Fruit fly (Drosophila melanogaster) whole organism, embryonic: ENCODE results near the gene Alp9.
A peak's percentile ranks its signal among the peaks of the same experiment; 100 is the strongest.

Experiments
- Abd-B ChIP-seq: fragments of 200-800 bp; sonication (Bioruptor generic); optimal IDR thresholded peaks from 2 replicates; lab custom pipeline; 2018; ENCODE audit warnings: missing biosample characterization, mild to moderate bottlenecking, missing genetic modification characterization, moderate library complexity
- Adf1 ChIP-seq: fragments of 200-800 bp; sonication (Bioruptor generic); IDR thresholded peaks from 2 replicates; pipeline ENCODE4 v1.3.6; 2022; ENCODE audit warnings: missing biosample characterization, missing genetic modification characterization
- Atf6 ChIP-seq: fragments of 200-800 bp; sonication (Bioruptor generic); IDR thresholded peaks from 2 replicates; pipeline ENCODE4 v1.3.6; 2022; ENCODE audit warnings: missing biosample characterization, missing genetic modification characterization
- CG11695 ChIP-seq: fragments of 200-800 bp; sonication (Bioruptor generic); IDR thresholded peaks from 3 replicates; pipeline ENCODE4 v1.3.6; 2022; ENCODE audit warnings: missing biosample characterization, missing genetic modification characterization
- CG12104 ChIP-seq: fragments of 200-800 bp; sonication (Bioruptor generic); optimal IDR thresholded peaks from 3 replicates; lab custom pipeline; 2016; ENCODE audit warnings: missing biosample characterization, missing genetic modification characterization
- CG12236 ChIP-seq: fragments of 200-800 bp; sonication (Bioruptor generic); optimal IDR thresholded peaks from 2 replicates; lab custom pipeline; 2016; ENCODE audit warnings: missing biosample characterization, missing genetic modification characterization
- CG12299 ChIP-seq: fragments of 200-800 bp; sonication (Bioruptor generic); optimal IDR thresholded peaks from 2 replicates; lab custom pipeline; 2018; ENCODE audit warnings: missing biosample characterization, mild to moderate bottlenecking, missing genetic modification characterization
- CG14050 ChIP-seq: fragments of 200-800 bp; sonication (Bioruptor generic); IDR thresholded peaks from 3 replicates; pipeline ENCODE4 v1.3.6; 2022; ENCODE audit warnings: missing biosample characterization, missing genetic modification characterization
- CG15514 ChIP-seq: fragments of 200-800 bp; sonication (Bioruptor generic); optimal IDR thresholded peaks from 3 replicates; lab custom pipeline; 2017; ENCODE audit warnings: missing biosample characterization, missing genetic modification characterization, mild to moderate bottlenecking, moderate library complexity, missing genetic modification reagents
- CG1602 ChIP-seq: fragments of 200-800 bp; sonication (Bioruptor generic); optimal IDR thresholded peaks from 3 replicates; lab custom pipeline; 2016; ENCODE audit warnings: missing biosample characterization, missing genetic modification characterization
- CG1603 ChIP-seq: fragments of 200-800 bp; sonication (Bioruptor generic); optimal IDR thresholded peaks from 2 replicates; lab custom pipeline; 2019; ENCODE audit warnings: missing biosample characterization, mild to moderate bottlenecking, missing genetic modification characterization, moderate library complexity
- CG1792 ChIP-seq: fragments of 200-800 bp; sonication (Bioruptor generic); optimal IDR thresholded peaks from 2 replicates; lab custom pipeline; 2016; ENCODE audit warnings: missing biosample characterization, missing genetic modification characterization
- CG31388 ChIP-seq: fragments of 200-800 bp; sonication (Bioruptor generic); optimal IDR thresholded peaks from 2 replicates; lab custom pipeline; 2016; ENCODE audit warnings: missing biosample characterization, missing genetic modification characterization
- CG3163 ChIP-seq: fragments of 200-800 bp; sonication (Bioruptor generic); optimal IDR thresholded peaks from 3 replicates; lab custom pipeline; 2016; ENCODE audit warnings: missing biosample characterization, missing genetic modification characterization
- CG3726 ChIP-seq: fragments of 200-800 bp; sonication (Bioruptor generic); IDR thresholded peaks from 3 replicates; pipeline ENCODE4, ENCODE4 v1.3.6; 2022; ENCODE audit warnings: missing biosample characterization, missing genetic modification characterization
- CG4424 ChIP-seq: fragments of 200-800 bp; sonication (Bioruptor generic); optimal IDR thresholded peaks from 3 replicates; lab custom pipeline; 2016; ENCODE audit warnings: missing biosample characterization, missing genetic modification characterization
- CG5953 ChIP-seq: fragments of 200-800 bp; sonication (Bioruptor generic); IDR thresholded peaks from 2 replicates; pipeline ENCODE4 v1.3.6; 2022; ENCODE audit warnings: missing biosample characterization, missing genetic modification characterization
- CG7372 ChIP-seq: fragments of 200-800 bp; sonication (Bioruptor generic); IDR thresholded peaks from 2 replicates; pipeline ENCODE4 v1.3.6; 2022; ENCODE audit warnings: missing biosample characterization, missing genetic modification characterization
- CG7745 ChIP-seq: fragments of 200-800 bp; sonication (Bioruptor generic); optimal IDR thresholded peaks from 2 replicates; lab custom pipeline; 2018; ENCODE audit warnings: missing biosample characterization, mild to moderate bottlenecking, missing genetic modification characterization, moderate library complexity
- CG8089 ChIP-seq: fragments of 200-800 bp; sonication (Bioruptor generic); optimal IDR thresholded peaks from 3 replicates; lab custom pipeline; 2016; ENCODE audit warnings: missing biosample characterization, missing genetic modification characterization
- Dad ChIP-seq: fragments of 200-800 bp; sonication (Bioruptor generic); optimal IDR thresholded peaks from 3 replicates; lab custom pipeline; 2016; ENCODE audit warnings: missing biosample characterization, missing genetic modification characterization
- Deaf1 ChIP-seq: fragments of 200-800 bp; optimal IDR thresholded peaks from 3 replicates; lab custom pipeline; 2019; ENCODE audit warnings: missing biosample characterization, mild to moderate bottlenecking, missing genetic modification characterization, moderate library complexity
- Fer3 ChIP-seq: fragments of 200-800 bp; sonication (Bioruptor generic); optimal IDR thresholded peaks from 2 replicates; lab custom pipeline; 2018; ENCODE audit warnings: missing biosample characterization, mild to moderate bottlenecking, missing genetic modification characterization, moderate library complexity
- Mad ChIP-seq: fragments of 200-800 bp; sonication (Bioruptor generic); optimal IDR thresholded peaks from 2 replicates; lab custom pipeline; 2016; ENCODE audit warnings: missing biosample characterization, missing genetic modification characterization
- Neu2 ChIP-seq: fragments of 200-800 bp; sonication (Bioruptor generic); optimal IDR thresholded peaks from 3 replicates; lab custom pipeline; 2016; ENCODE audit warnings: missing biosample characterization, missing genetic modification characterization, borderline replicate concordance
- Rx ChIP-seq: fragments of 200-800 bp; sonication (Bioruptor generic); IDR thresholded peaks from 2 replicates; pipeline ENCODE4 v1.3.6; 2022; ENCODE audit warnings: missing biosample characterization, missing genetic modification characterization
- TFAM ChIP-seq: fragments of 200-800 bp; sonication (Bioruptor generic); optimal IDR thresholded peaks from 2 replicates; lab custom pipeline; 2017; ENCODE audit warnings: missing biosample characterization, missing genetic modification characterization, inconsistent platforms
- crol ChIP-seq: fragments of 200-800 bp; sonication (Bioruptor generic); IDR thresholded peaks from 2 replicates; pipeline ENCODE4 v1.3.6; 2022; ENCODE audit warnings: missing biosample characterization, missing genetic modification characterization
- dati ChIP-seq: fragments of 200-800 bp; sonication (Bioruptor generic); IDR thresholded peaks from 2 replicates; pipeline ENCODE4 v1.3.6; 2022; ENCODE audit warnings: missing biosample characterization, missing genetic modification characterization
- esg ChIP-seq: fragments of 200-800 bp; sonication (Bioruptor generic); conservative IDR thresholded peaks from 2 replicates; pipeline ENCODE4 v1.3.6; 2022; ENCODE audit warnings: missing biosample characterization, missing genetic modification characterization
- fu2 ChIP-seq: fragments of 200-800 bp; sonication (Bioruptor generic); optimal IDR thresholded peaks from 2 replicates; lab custom pipeline; 2016; ENCODE audit warnings: missing biosample characterization, missing genetic modification characterization
- grau ChIP-seq: fragments of 200-800 bp; optimal IDR thresholded peaks from 3 replicates; lab custom pipeline; 2019; ENCODE audit warnings: missing biosample characterization, mild to moderate bottlenecking, missing genetic modification characterization, moderate library complexity
- ind ChIP-seq: fragments of 200-800 bp; sonication (Bioruptor generic); optimal IDR thresholded peaks from 3 replicates; lab custom pipeline; 2016; ENCODE audit warnings: missing biosample characterization, missing genetic modification characterization
- jumu ChIP-seq: fragments of 200-800 bp; sonication (Bioruptor generic); optimal IDR thresholded peaks from 3 replicates; lab custom pipeline; 2016; ENCODE audit warnings: missing biosample characterization, missing genetic modification characterization
- kah ChIP-seq: fragments of 200-800 bp; sonication (Bioruptor generic); optimal IDR thresholded peaks from 2 replicates; lab custom pipeline; 2018; ENCODE audit warnings: missing biosample characterization, mild to moderate bottlenecking, missing genetic modification characterization
- lab ChIP-seq: fragments of 200-800 bp; sonication (Bioruptor generic); optimal IDR thresholded peaks from 3 replicates; lab custom pipeline; 2017; ENCODE audit warnings: missing biosample characterization, missing genetic modification characterization, mild to moderate bottlenecking, moderate library complexity, missing genetic modification reagents
- mld ChIP-seq: fragments of 200-800 bp; sonication (Bioruptor generic); IDR thresholded peaks from 3 replicates; pipeline ENCODE4 v1.3.6; 2022; ENCODE audit warnings: missing biosample characterization, missing genetic modification characterization; ENCODE audit not compliant: partially characterized antibody
- nerfin-2 ChIP-seq: fragments of 200-800 bp; sonication (Bioruptor generic); IDR thresholded peaks from 2 replicates; pipeline ENCODE4 v1.3.6; 2022; ENCODE audit warnings: missing biosample characterization, missing genetic modification characterization; ENCODE audit not compliant: partially characterized antibody
- pan ChIP-seq, 4 experiments: fragments of >200 bp in 3 of 4; fragments of 200-800 bp in 1 of 4; sonication (Bioruptor generic) in 1 of 4; optimal IDR thresholded peaks in 3 of 4; IDR thresholded peaks in 1 of 4; 2 replicates each; pipeline versions ENCODE4 v1.3.6 to Lab custom; 2017 to 2022; ENCODE audit warnings: missing biosample characterization in 2 of 4, missing genetic modification characterization in 2 of 4, mixed read lengths in 1 of 4
- prd ChIP-seq, 3 experiments: fragments of >200 bp in 2 of 3; fragments of 200-800 bp in 1 of 3; sonication (Bioruptor generic) in 1 of 3; optimal IDR thresholded peaks in 2 of 3; IDR thresholded peaks in 1 of 3; 2 replicates in 2 of 3; 3 replicates in 1 of 3; pipeline versions ENCODE4 v1.3.6 to Lab custom; 2017 to 2022; ENCODE audit warnings: missing biosample characterization in 1 of 3, missing genetic modification characterization in 1 of 3
- sens ChIP-seq: fragments of 200-800 bp; sonication (Bioruptor generic); peaks from one replicate; lab custom pipeline; 2016; ENCODE audit warnings: missing biosample characterization, missing genetic modification characterization
- sens-2 ChIP-seq: fragments of 200-800 bp; sonication (Bioruptor generic); IDR thresholded peaks from 2 replicates; pipeline ENCODE4 v1.3.6; 2022; ENCODE audit warnings: missing biosample characterization, missing genetic modification characterization
- sqz ChIP-seq: fragments of 200-800 bp; sonication (Bioruptor generic); optimal IDR thresholded peaks from 3 replicates; lab custom pipeline; 2018; ENCODE audit warnings: missing biosample characterization, mild to moderate bottlenecking, missing genetic modification characterization
- tll ChIP-seq, 2 experiments: fragments of 200-800 bp in 1 of 2; fragments of >200 bp in 1 of 2; sonication (Bioruptor generic) in 1 of 2; optimal IDR thresholded peaks; 2 replicates each; lab custom pipeline; 2017 to 2019; ENCODE audit warnings: missing biosample characterization in 2 of 2, missing genetic modification characterization in 2 of 2, mild to moderate bottlenecking in 1 of 2, moderate library complexity in 1 of 2
- z ChIP-seq: fragments of 200-800 bp; sonication (Bioruptor generic); IDR thresholded peaks from 3 replicates; pipeline ENCODE4 v1.3.6; 2022; ENCODE audit warnings: missing biosample characterization, missing genetic modification characterization
- zen2 ChIP-seq: fragments of 200-800 bp; sonication (Bioruptor generic); IDR thresholded peaks from 3 replicates; pipeline ENCODE4 v1.3.6; 2022; ENCODE audit warnings: missing biosample characterization, missing genetic modification characterization; ENCODE audit not compliant: partially characterized antibody
- zf30C ChIP-seq: fragments of 200-800 bp; sonication (Bioruptor generic); optimal IDR thresholded peaks from 3 replicates; lab custom pipeline; 2018; ENCODE audit warnings: missing biosample characterization, mild to moderate bottlenecking, missing genetic modification characterization

Alp9 gene

DNA sequence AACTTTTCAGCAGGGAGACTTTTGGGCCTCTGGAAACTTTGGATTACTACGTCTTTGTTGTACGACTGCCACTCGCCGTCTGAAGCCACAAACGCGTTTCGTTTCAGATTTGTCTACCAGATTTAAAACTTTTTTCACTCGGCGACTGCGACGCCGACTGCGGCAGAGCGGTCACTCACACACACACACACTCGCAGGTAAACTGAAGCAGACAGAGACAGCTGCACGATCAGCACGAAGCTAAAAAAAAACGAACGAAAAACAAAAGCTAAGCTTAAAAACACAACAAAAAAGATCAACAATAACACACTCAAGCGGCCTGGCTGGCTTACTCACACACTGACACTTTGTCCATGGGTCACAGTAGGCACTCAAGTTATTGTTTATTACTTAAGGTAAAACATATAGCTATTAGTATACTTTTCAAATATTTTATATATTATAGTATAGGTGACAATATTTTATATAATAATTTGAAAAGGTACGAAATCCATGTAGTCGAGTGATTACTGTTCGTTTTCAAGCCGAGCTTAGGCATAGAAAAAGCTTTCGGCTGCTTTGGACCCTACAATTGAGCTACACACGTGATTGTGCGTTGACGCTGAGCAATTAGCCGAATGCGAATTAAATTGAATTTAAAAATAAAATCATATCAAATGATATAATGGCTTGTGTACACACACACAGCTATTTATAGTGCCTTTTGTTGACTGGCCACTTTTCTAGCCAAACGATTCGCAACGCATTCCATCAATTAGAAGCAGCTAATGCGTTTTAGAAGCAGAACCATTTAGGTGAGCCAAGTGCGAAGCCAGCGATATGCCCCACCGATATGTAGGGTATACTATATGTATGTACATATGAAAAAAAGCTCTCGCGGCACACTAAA lies 17.8 kb upstream of the Alp9 start, which contains the start of gene Msr-110:
Msr-110 (minus strand) TSS at position 99 of the 889 bp plus-strand sequence.
- no peak for TF ChIP-seq TFAM (GFP tag; lab: Kevin White, UChicago)
- TF ChIP-seq Abd-B (GFP tag; lab: Kevin White, UChicago) = peak; percentile 91
- no peak for TF ChIP-seq crol (GFP tag; lab: Robert Waterston, UW)
- TF ChIP-seq CG3163 = peak; percentile 49
- peak; percentile 71 for TF ChIP-seq CG12104
- TF ChIP-seq Adf1 (GFP tag; lab: Robert Waterston, UW) = peak; percentile 93
- peak; percentile 91 for TF ChIP-seq Atf6
- TF ChIP-seq fu2 = peak; percentile 51
- TF ChIP-seq mld (GFP tag; lab: Robert Waterston, UW) = no peak
- peak; percentile 52 for TF ChIP-seq CG1792
- no peak for TF ChIP-seq zf30C (GFP tag; lab: Kevin White, UChicago)
- peak; percentile 80 for TF ChIP-seq CG1603 (tag; lab: Kevin White, UChicago)
- TF ChIP-seq grau (tag; lab: Kevin White, UChicago) = peak; percentile 98
- TF ChIP-seq CG5953 = peak; percentile 69
- peak; percentile 61 for TF ChIP-seq CG31388 (GFP tag; lab: Kevin White, UChicago)
- peak; percentile 50; the same call in 1 of the 2 replicates for TF ChIP-seq sens-2 (GFP tag; lab: Robert Waterston, UW)
- peak; percentile 87 for TF ChIP-seq sqz (GFP tag; lab: Kevin White, UChicago)
- peak; percentile 77 for TF ChIP-seq Deaf1 (tag; lab: Kevin White, UChicago)
- no peak for TF ChIP-seq pan (optimal IDR thresholded peaks at IDR 0.05; lab: Kevin White, UChicago)
- TF ChIP-seq pan (GFP tag; optimal IDR thresholded peaks at IDR 0.05 in 1 of 2, IDR thresholded peaks at IDR 0.05 in 1 of 2) = peak in 1 of 2 experiments; percentile 90
- TF ChIP-seq Neu2 = peak; percentile 3
- TF ChIP-seq Mad = peak; percentile 76
- TF ChIP-seq sens (GFP tag; lab: Kevin White, UChicago) = peak; percentile 93
- TF ChIP-seq CG1602 (GFP tag; lab: Kevin White, UChicago) = peak; percentile 68
- TF ChIP-seq CG14050 (GFP tag; lab: Robert Waterston, UW) = peak; percentile 78; the same call in 2 of the 3 replicates
- TF ChIP-seq zen2 (GFP tag; lab: Robert Waterston, UW) = no peak
- peak; percentile 93 for TF ChIP-seq lab (GFP tag; lab: Kevin White, UChicago)
- TF ChIP-seq jumu (GFP tag; lab: Kevin White, UChicago) = peak; percentile 70
- peak; percentile 69 for TF ChIP-seq CG8089 (GFP tag; lab: Kevin White, UChicago)
- TF ChIP-seq CG3726 (GFP tag; lab: Robert Waterston, UW) = peak; percentile 69; the same call in 2 of the 3 replicates
- TF ChIP-seq CG7372 (GFP tag; lab: Robert Waterston, UW) = peak; percentile 85
- peak; percentile 33 for TF ChIP-seq CG12236 (GFP tag; lab: Kevin White, UChicago)
- peak; percentile 47; the same call in 1 of the 2 replicates for TF ChIP-seq dati (GFP tag; lab: Robert Waterston, UW)
- peak; percentile 70 for TF ChIP-seq kah (GFP tag; lab: Kevin White, UChicago)
- peak; percentile 89 for TF ChIP-seq esg (GFP tag; lab: Robert Waterston, UW)
- peak; percentile 90 for TF ChIP-seq CG11695 (GFP tag; lab: Robert Waterston, UW)
- no peak for TF ChIP-seq CG7745 (tag; lab: Kevin White, UChicago)
- TF ChIP-seq CG4424 (GFP tag; lab: Kevin White, UChicago) = peak; percentile 76
- peak; percentile 66 for TF ChIP-seq Rx
- peak; percentile 94 for TF ChIP-seq Fer3 (tag; lab: Kevin White, UChicago)
- TF ChIP-seq prd (optimal IDR thresholded peaks at IDR 0.05; lab: Kevin White, UChicago) = no peak
- peak; percentile 89 for TF ChIP-seq prd (GFP tag; IDR thresholded peaks at IDR 0.05; lab: Robert Waterston, UW)
- peak; percentile 86 for TF ChIP-seq ind
- TF ChIP-seq CG12299 (tag; lab: Kevin White, UChicago) = peak; percentile 90
- peak; percentile 70 for TF ChIP-seq CG15514 (GFP tag; lab: Kevin White, UChicago)
- TF ChIP-seq z (GFP tag; lab: Robert Waterston, UW) = no peak
- peak; percentile 81 for TF ChIP-seq Dad (GFP tag; lab: Kevin White, UChicago)
- no peak for TF ChIP-seq tll (GFP tag; optimal IDR thresholded peaks at IDR 0.05; lab: Kevin White, UChicago)
- no peak for TF ChIP-seq nerfin-2 (GFP tag; lab: Robert Waterston, UW)
